Worm (Caenorhabditis elegans) whole organism, L3 larva: ENCODE measurements around the gene abts-4.

Experiments used
- ZK546.5 ChIP-seq: sonication (generic microtip); optimal IDR thresholded peaks from 2 replicates; lab custom pipeline; 2017; ENCODE audit warnings: missing biosample characterization, missing genetic modification characterization
- aly-2 ChIP-seq: fragments of 150-350 bp; optimal IDR thresholded peaks from 2 replicates; lab custom pipeline; 2014; ENCODE audit warnings: missing biosample characterization, missing genetic modification characterization
- ama-1 ChIP-seq: fragments of 150-350 bp; optimal IDR thresholded peaks from 2 replicates; lab custom pipeline; 2018
- lin-39 ChIP-seq: fragments of 150-350 bp; optimal IDR thresholded peaks from 2 replicates; lab custom pipeline; 2018; ENCODE audit warnings: missing biosample characterization, missing genetic modification reagents, missing genetic modification characterization
- lsy-12 ChIP-seq: sonication (generic microtip); optimal IDR thresholded peaks from 2 replicates; lab custom pipeline; 2016; ENCODE audit warnings: mild to moderate bottlenecking, missing genetic modification characterization, missing compliant biosample characterization
- mdl-1 ChIP-seq: fragments of 150-350 bp; optimal IDR thresholded peaks from 2 replicates; lab custom pipeline; 2014; ENCODE audit warnings: missing biosample characterization, missing genetic modification characterization
- nfya-1 ChIP-seq: sonication (generic microtip); optimal IDR thresholded peaks from 2 replicates; lab custom pipeline; 2017; ENCODE audit warnings: missing genetic modification characterization, mild to moderate bottlenecking, missing compliant biosample characterization, antibody characterized with exemption, moderate library complexity; ENCODE audit not compliant: insufficient read depth
- nhr-11 ChIP-seq: fragments of 150-350 bp; optimal IDR thresholded peaks from 2 replicates; lab custom pipeline; 2014; ENCODE audit warnings: missing biosample characterization, missing genetic modification characterization
- nhr-237 ChIP-seq: fragments of 150-350 bp; optimal IDR thresholded peaks from 2 replicates; lab custom pipeline; 2014; ENCODE audit warnings: missing biosample characterization, missing genetic modification characterization
- nhr-25 ChIP-seq: sonication (generic microtip); optimal IDR thresholded peaks from 2 replicates; lab custom pipeline; 2017; ENCODE audit warnings: missing biosample characterization, missing genetic modification characterization
- snpc-4 ChIP-seq: fragments of 150-350 bp; optimal IDR thresholded peaks from 2 replicates; lab custom pipeline; 2014; ENCODE audit warnings: missing biosample characterization, missing genetic modification characterization
- unc-39 ChIP-seq: sonication (generic microtip); optimal IDR thresholded peaks from 4 replicates; lab custom pipeline; 2017; ENCODE audit warnings: missing biosample characterization, missing genetic modification characterization
- unc-62 ChIP-seq: fragments of 150-350 bp; sonication (generic microtip); optimal IDR thresholded peaks from 4 replicates; lab custom pipeline; 2014; ENCODE audit warnings: missing biosample characterization, missing genetic modification reagents, missing genetic modification characterization

DNA sequence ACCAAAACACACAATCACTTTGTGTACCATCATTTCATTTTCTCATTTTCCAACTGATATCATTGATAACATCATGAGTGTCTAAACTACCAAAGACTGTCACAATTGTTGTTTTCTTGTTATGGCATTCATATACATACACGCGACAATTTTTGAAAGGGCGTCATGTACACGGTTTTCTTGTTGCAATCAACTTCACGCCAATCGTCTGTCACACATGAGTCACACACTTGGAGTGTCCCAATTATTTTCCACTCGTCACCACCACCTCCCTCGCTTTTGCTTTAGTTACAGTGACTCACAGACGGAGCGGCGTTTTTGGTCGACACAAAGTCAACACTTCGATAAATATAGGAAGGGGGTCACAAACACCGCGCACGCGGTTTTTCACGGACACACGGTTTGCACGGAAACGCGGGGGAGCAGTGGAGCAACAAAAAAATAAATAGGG lies 13.6 kb downstream of the abts-4 start:
- TF ChIP-seq ZK546.5 (no peak), nfya-1 (tag; lab: Kevin White, UChicago) (peak; percentile 30), lsy-12 (tag; lab: Kevin White, UChicago) (no peak), nhr-237 (tag; lab: Kevin White, UChicago) (no peak), nhr-25 (tag; lab: Kevin White, UChicago) (peak; percentile 34), unc-62 (no peak), unc-39 (no peak), nhr-11 (tag; lab: Kevin White, UChicago) (no peak), mdl-1 (tag; lab: Kevin White, UChicago) (peak; percentile 83), lin-39 (tag; lab: Kevin White, UChicago) (no peak), snpc-4 (no peak), ama-1 (no peak), aly-2 (no peak)
